Fruit fly (Drosophila melanogaster) whole organism, embryonic: ENCODE results near the gene CG33124.

ENCODE experiments used
- Abd-B ChIP-seq: fragments of 200-800 bp; sonication (Bioruptor generic); optimal IDR thresholded peaks from 2 replicates; lab custom pipeline; 2018; ENCODE audit warnings: missing biosample characterization, mild to moderate bottlenecking, missing genetic modification characterization, moderate library complexity
- Asciz ChIP-seq: fragments of 200-800 bp; sonication (Bioruptor generic); optimal IDR thresholded peaks from 2 replicates; lab custom pipeline; 2017; ENCODE audit warnings: missing biosample characterization, mild to moderate bottlenecking, missing genetic modification characterization, missing genetic modification reagents
- BEAF-32 ChIP-seq: fragments of 200-800 bp; sonication (Bioruptor generic); optimal IDR thresholded peaks from 3 replicates; lab custom pipeline; 2017; ENCODE audit warnings: missing biosample characterization, missing genetic modification characterization, mild to moderate bottlenecking, moderate library complexity, missing genetic modification reagents
- CG10147 ChIP-seq: fragments of 200-800 bp; sonication (Bioruptor generic); optimal IDR thresholded peaks from 2 replicates; lab custom pipeline; 2019; ENCODE audit warnings: missing biosample characterization, mild to moderate bottlenecking, missing genetic modification characterization, moderate library complexity
- CG10431 ChIP-seq: fragments of 200-800 bp; sonication (Bioruptor generic); optimal IDR thresholded peaks from 3 replicates; lab custom pipeline; 2018; ENCODE audit warnings: missing biosample characterization, mild to moderate bottlenecking, missing genetic modification characterization
- CG11560 ChIP-seq: fragments of 200-800 bp; sonication (Bioruptor generic); IDR thresholded peaks from 3 replicates; pipeline ENCODE4 v1.3.6; 2022; ENCODE audit warnings: missing biosample characterization, missing genetic modification characterization
- CG12071 ChIP-seq: fragments of 200-800 bp; sonication (Bioruptor generic); optimal IDR thresholded peaks from 3 replicates; lab custom pipeline; 2018; ENCODE audit warnings: missing biosample characterization, mild to moderate bottlenecking, missing genetic modification characterization
- CG12769 ChIP-seq: fragments of 200-800 bp; sonication (Bioruptor generic); optimal IDR thresholded peaks from 2 replicates; lab custom pipeline; 2019; ENCODE audit warnings: missing biosample characterization, mild to moderate bottlenecking, missing genetic modification characterization, moderate library complexity
- CG15601 ChIP-seq: fragments of 200-800 bp; sonication (Bioruptor generic); optimal IDR thresholded peaks from 3 replicates; lab custom pipeline; 2019; ENCODE audit warnings: missing biosample characterization, mild to moderate bottlenecking, missing genetic modification characterization, moderate library complexity
- CG18011 ChIP-seq: fragments of 200-800 bp; sonication (Bioruptor generic); optimal IDR thresholded peaks from 2 replicates; lab custom pipeline; 2017; ENCODE audit warnings: missing biosample characterization, missing genetic modification characterization, mild to moderate bottlenecking, moderate library complexity, missing genotype
- CG18764 ChIP-seq: fragments of 200-800 bp; sonication (Bioruptor generic); optimal IDR thresholded peaks from 3 replicates; lab custom pipeline; 2016; ENCODE audit warnings: missing biosample characterization, missing genetic modification characterization
- CG3065 ChIP-seq: fragments of 200-800 bp; sonication (Bioruptor generic); optimal IDR thresholded peaks from 2 replicates; lab custom pipeline; 2016; ENCODE audit warnings: missing biosample characterization, missing genetic modification characterization
- CG31441 ChIP-seq: fragments of 200-800 bp; sonication (Bioruptor generic); IDR thresholded peaks from 2 replicates; pipeline ENCODE4 v1.3.6; 2022; ENCODE audit warnings: missing biosample characterization, missing genetic modification characterization
- CG34224 ChIP-seq: fragments of 200-800 bp; sonication (Bioruptor generic); IDR thresholded peaks from 3 replicates; pipeline ENCODE4 v1.3.6; 2022; ENCODE audit warnings: missing biosample characterization, missing genetic modification characterization; ENCODE audit not compliant: partially characterized antibody
- CG3726 ChIP-seq: fragments of 200-800 bp; sonication (Bioruptor generic); IDR thresholded peaks from 3 replicates; pipeline ENCODE4, ENCODE4 v1.3.6; 2022; ENCODE audit warnings: missing biosample characterization, missing genetic modification characterization
- CG4328 ChIP-seq: fragments of 200-800 bp; sonication (Bioruptor generic); optimal IDR thresholded peaks from 3 replicates; lab custom pipeline; 2017; ENCODE audit warnings: missing biosample characterization, missing genetic modification reagents, missing genetic modification characterization
- CG6689 ChIP-seq: fragments of 200-800 bp; sonication (Bioruptor generic); IDR thresholded peaks from 2 replicates; pipeline ENCODE4 v1.3.6; 2022; ENCODE audit warnings: missing biosample characterization, missing genetic modification characterization
- CG6854 ChIP-seq: fragments of 200-800 bp; sonication (Bioruptor generic); optimal IDR thresholded peaks from 3 replicates; lab custom pipeline; 2017; ENCODE audit warnings: missing biosample characterization, mild to moderate bottlenecking, missing genetic modification characterization
- CG9727 ChIP-seq: fragments of 200-800 bp; sonication (Bioruptor generic); optimal IDR thresholded peaks from 3 replicates; lab custom pipeline; 2017; ENCODE audit warnings: missing biosample characterization, mild to moderate bottlenecking, missing genetic modification characterization
- H15 ChIP-seq: fragments of 200-800 bp; sonication (Bioruptor generic); IDR thresholded peaks from 3 replicates; pipeline ENCODE4 v1.3.6; 2022; ENCODE audit warnings: missing biosample characterization, missing genetic modification characterization
- HLH4C ChIP-seq: fragments of 200-800 bp; sonication (Bioruptor generic); IDR thresholded peaks from 3 replicates; pipeline ENCODE4 v1.3.6; 2022; ENCODE audit warnings: missing biosample characterization, missing genetic modification characterization; ENCODE audit not compliant: partially characterized antibody
- Rx ChIP-seq: fragments of 200-800 bp; sonication (Bioruptor generic); IDR thresholded peaks from 2 replicates; pipeline ENCODE4 v1.3.6; 2022; ENCODE audit warnings: missing biosample characterization, missing genetic modification characterization
- Sry-β ChIP-seq: fragments of 200-800 bp; sonication (Bioruptor generic); optimal IDR thresholded peaks from 2 replicates; lab custom pipeline; 2018; ENCODE audit warnings: missing biosample characterization, mild to moderate bottlenecking, missing genetic modification characterization, moderate library complexity
- Sry-δ ChIP-seq: fragments of 200-800 bp; sonication (Bioruptor generic); optimal IDR thresholded peaks from 2 replicates; lab custom pipeline; 2016; ENCODE audit warnings: missing biosample characterization, missing genetic modification characterization
- Ssrp ChIP-seq: fragments of 200-800 bp; sonication (Bioruptor generic); optimal IDR thresholded peaks from 2 replicates; lab custom pipeline; 2018; ENCODE audit warnings: missing biosample characterization, mild to moderate bottlenecking, missing genetic modification characterization, moderate library complexity
- ac ChIP-seq: fragments of 200-800 bp; sonication (Bioruptor generic); optimal IDR thresholded peaks from 3 replicates; lab custom pipeline; 2017; ENCODE audit warnings: missing biosample characterization, mild to moderate bottlenecking, missing genetic modification characterization
- al ChIP-seq: fragments of 200-800 bp; sonication (Bioruptor generic); IDR thresholded peaks from 2 replicates; pipeline ENCODE4 v1.3.6; 2022; ENCODE audit warnings: missing biosample characterization, missing genetic modification characterization
- ara ChIP-seq: fragments of 200-800 bp; sonication (Bioruptor generic); IDR thresholded peaks from 2 replicates; pipeline ENCODE4 v1.3.6; 2022; ENCODE audit warnings: missing biosample characterization, missing genetic modification characterization
- bbx ChIP-seq: fragments of 200-800 bp; sonication (Bioruptor generic); IDR thresholded peaks from 2 replicates; pipeline ENCODE4 v1.3.6; 2022; ENCODE audit warnings: missing biosample characterization, missing genetic modification characterization; ENCODE audit not compliant: partially characterized antibody
- crp ChIP-seq, 2 experiments: fragments of 200-800 bp; sonication (Bioruptor generic); optimal IDR thresholded peaks; 2 replicates in 1 of 2; 3 replicates in 1 of 2; lab custom pipeline; 2017; ENCODE audit warnings: missing biosample characterization in 2 of 2, missing genetic modification characterization in 2 of 2, mild to moderate bottlenecking in 1 of 2, moderate library complexity in 1 of 2
- da ChIP-seq: fragments of 200-800 bp; sonication (Bioruptor generic); optimal IDR thresholded peaks from 2 replicates; lab custom pipeline; 2016; ENCODE audit warnings: missing biosample characterization, missing genetic modification characterization
- danr ChIP-seq: fragments of 200-800 bp; sonication (Bioruptor generic); IDR thresholded peaks from 2 replicates; pipeline ENCODE4 v1.3.6; 2022; ENCODE audit warnings: missing biosample characterization, missing genetic modification characterization
- dimm ChIP-seq: fragments of 200-800 bp; sonication (Bioruptor generic); IDR thresholded peaks from 2 replicates; pipeline ENCODE4 v1.3.6; 2022; ENCODE audit warnings: missing biosample characterization, missing genetic modification characterization
- exex ChIP-seq: fragments of 200-800 bp; sonication (Bioruptor generic); optimal IDR thresholded peaks from 4 replicates; lab custom pipeline; 2018; ENCODE audit warnings: missing biosample characterization, mild to moderate bottlenecking, missing genetic modification characterization, moderate library complexity
- grau ChIP-seq: fragments of 200-800 bp; optimal IDR thresholded peaks from 3 replicates; lab custom pipeline; 2019; ENCODE audit warnings: missing biosample characterization, mild to moderate bottlenecking, missing genetic modification characterization, moderate library complexity
- gro ChIP-seq: fragments of 200-800 bp; sonication (Bioruptor generic); optimal IDR thresholded peaks from 2 replicates; lab custom pipeline; 2016; ENCODE audit warnings: missing biosample characterization, missing genetic modification characterization
- hbn ChIP-seq: fragments of 200-800 bp; sonication (Bioruptor generic); IDR thresholded peaks from 2 replicates; pipeline ENCODE4 v1.3.6; 2022; ENCODE audit warnings: missing biosample characterization, missing genetic modification characterization; ENCODE audit not compliant: partially characterized antibody
- insv ChIP-seq, 2 experiments: fragments of 200-800 bp; sonication (Bioruptor generic); optimal IDR thresholded peaks; 3 replicates each; lab custom pipeline; 2016 to 2018; ENCODE audit warnings: missing biosample characterization in 2 of 2, missing genetic modification characterization in 2 of 2
- kah ChIP-seq: fragments of 200-800 bp; sonication (Bioruptor generic); optimal IDR thresholded peaks from 2 replicates; lab custom pipeline; 2018; ENCODE audit warnings: missing biosample characterization, mild to moderate bottlenecking, missing genetic modification characterization
- p53 ChIP-seq: fragments of 200-800 bp; sonication (Bioruptor generic); optimal IDR thresholded peaks from 2 replicates; lab custom pipeline; 2016; ENCODE audit warnings: missing biosample characterization, missing genetic modification characterization
- pan ChIP-seq, 4 experiments: fragments of >200 bp in 3 of 4; fragments of 200-800 bp in 1 of 4; sonication (Bioruptor generic) in 1 of 4; optimal IDR thresholded peaks in 3 of 4; IDR thresholded peaks in 1 of 4; 2 replicates each; pipeline versions ENCODE4 v1.3.6 to Lab custom; 2017 to 2022; ENCODE audit warnings: missing biosample characterization in 2 of 4, missing genetic modification characterization in 2 of 4, mixed read lengths in 1 of 4
- row ChIP-seq: fragments of 200-800 bp; sonication (Bioruptor generic); IDR thresholded peaks from 3 replicates; pipeline ENCODE4 v1.3.6; 2022; ENCODE audit warnings: missing biosample characterization, missing genetic modification characterization
- sisA ChIP-seq: fragments of 200-800 bp; sonication (Bioruptor generic); IDR thresholded peaks from 2 replicates; pipeline ENCODE4 v1.3.6; 2022; ENCODE audit warnings: missing biosample characterization, missing genetic modification characterization
- stc ChIP-seq: fragments of 200-800 bp; sonication (Bioruptor generic); IDR thresholded peaks from 2 replicates; pipeline ENCODE4 v1.3.6; 2022; ENCODE audit warnings: missing biosample characterization, missing genetic modification characterization
- trem ChIP-seq: fragments of 200-800 bp; optimal IDR thresholded peaks from 3 replicates; lab custom pipeline; 2019; ENCODE audit warnings: missing biosample characterization, mild to moderate bottlenecking, missing genetic modification characterization, moderate library complexity
- trh ChIP-seq: fragments of 200-800 bp; sonication (Bioruptor generic); optimal IDR thresholded peaks from 2 replicates; lab custom pipeline; 2016; ENCODE audit warnings: missing biosample characterization, missing genetic modification characterization
- wdn ChIP-seq: fragments of 200-800 bp; sonication (Bioruptor generic); IDR thresholded peaks from 2 replicates; pipeline ENCODE4 v1.3.6; 2022; ENCODE audit warnings: missing biosample characterization, missing genetic modification characterization
- zen2 ChIP-seq: fragments of 200-800 bp; sonication (Bioruptor generic); IDR thresholded peaks from 3 replicates; pipeline ENCODE4 v1.3.6; 2022; ENCODE audit warnings: missing biosample characterization, missing genetic modification characterization; ENCODE audit not compliant: partially characterized antibody

CG33124 gene

dm6 chr2L:2196590-2197474 is 12.1 kb downstream of the CG33124 start (continued):
- TF ChIP-seq HLH4C (GFP tag; lab: Robert Waterston, UW) (no peak), CG12769 (peak; percentile 94), CG12071 (peak; percentile 48), ara (GFP tag; lab: Robert Waterston, UW) (no peak), CG34224 (GFP tag; lab: Robert Waterston, UW) (no peak), zen2 (no peak), CG6854 (peak; percentile 83), pan (optimal IDR thresholded peaks at IDR 0.05; lab: Kevin White, UChicago) (no peak), pan (GFP tag; optimal IDR thresholded peaks at IDR 0.05 in 1 of 2, IDR thresholded peaks at IDR 0.05 in 1 of 2) (no peak), bbx (GFP tag; lab: Robert Waterston, UW) (no peak), CG4328 (GFP tag; lab: Kevin White, UChicago) (peak; percentile 74), danr (GFP tag; lab: Robert Waterston, UW) (no peak), p53 (peak; percentile 32), H15 (GFP tag; lab: Robert Waterston, UW) (no peak), wdn (GFP tag; lab: Robert Waterston, UW) (no peak), CG3726 (GFP tag; lab: Robert Waterston, UW) (no peak), Ssrp (tag; lab: Kevin White, UChicago) (peak; percentile 35), insv (GFP tag; optimal IDR thresholded peaks at IDR 0.05; lab: Kevin White, UChicago) (peak in 1 of 2 experiments; percentile 56), stc (no peak), trh (GFP tag; lab: Kevin White, UChicago) (no peak), gro (peak; percentile 56), BEAF-32 (no peak), CG3065 (GFP tag; lab: Kevin White, UChicago) (peak; percentile 99), dimm (GFP tag; lab: Robert Waterston, UW) (no peak), CG18764 (GFP tag; lab: Kevin White, UChicago) (peak; percentile 4), ac (GFP tag; lab: Kevin White, UChicago) (peak; percentile 39), CG10431 (GFP tag; lab: Kevin White, UChicago) (peak; percentile 57), CG6689 (no peak), Asciz (peak; percentile 11), da (GFP tag; lab: Kevin White, UChicago) (peak; percentile 10), CG10147 (GFP tag; lab: Kevin White, UChicago) (peak; percentile 26), Sry-δ (peak; percentile 7), grau (tag; lab: Kevin White, UChicago) (peak; percentile 68), CG9727 (GFP tag; lab: Kevin White, UChicago) (peak; percentile 63), row (GFP tag; lab: Robert Waterston, UW) (no peak), CG31441 (no peak), hbn (GFP tag; lab: Robert Waterston, UW) (no peak), sisA (GFP tag; lab: Robert Waterston, UW) (no peak), Sry-β (GFP tag; lab: Kevin White, UChicago) (peak; percentile 97), crp (GFP tag; optimal IDR thresholded peaks at IDR 0.05; lab: Kevin White, UChicago) (peak in 1 of 2 experiments; percentile 54), CG11560 (tag; lab: Robert Waterston, UW) (no peak), Abd-B (no peak), trem (tag; lab: Kevin White, UChicago) (peak; percentile 17), Rx (GFP tag; lab: Robert Waterston, UW) (no peak), CG15601 (tag; lab: Kevin White, UChicago) (peak; percentile 64), CG18011 (GFP tag; lab: Kevin White, UChicago) (no peak), kah (GFP tag; lab: Kevin White, UChicago) (peak; percentile 69), exex (peak; percentile 64), al (GFP tag; lab: Robert Waterston, UW) (no peak)
